1 fruit fly cellular context compared by ENCODE assay signal in the genomic region with DNA sequence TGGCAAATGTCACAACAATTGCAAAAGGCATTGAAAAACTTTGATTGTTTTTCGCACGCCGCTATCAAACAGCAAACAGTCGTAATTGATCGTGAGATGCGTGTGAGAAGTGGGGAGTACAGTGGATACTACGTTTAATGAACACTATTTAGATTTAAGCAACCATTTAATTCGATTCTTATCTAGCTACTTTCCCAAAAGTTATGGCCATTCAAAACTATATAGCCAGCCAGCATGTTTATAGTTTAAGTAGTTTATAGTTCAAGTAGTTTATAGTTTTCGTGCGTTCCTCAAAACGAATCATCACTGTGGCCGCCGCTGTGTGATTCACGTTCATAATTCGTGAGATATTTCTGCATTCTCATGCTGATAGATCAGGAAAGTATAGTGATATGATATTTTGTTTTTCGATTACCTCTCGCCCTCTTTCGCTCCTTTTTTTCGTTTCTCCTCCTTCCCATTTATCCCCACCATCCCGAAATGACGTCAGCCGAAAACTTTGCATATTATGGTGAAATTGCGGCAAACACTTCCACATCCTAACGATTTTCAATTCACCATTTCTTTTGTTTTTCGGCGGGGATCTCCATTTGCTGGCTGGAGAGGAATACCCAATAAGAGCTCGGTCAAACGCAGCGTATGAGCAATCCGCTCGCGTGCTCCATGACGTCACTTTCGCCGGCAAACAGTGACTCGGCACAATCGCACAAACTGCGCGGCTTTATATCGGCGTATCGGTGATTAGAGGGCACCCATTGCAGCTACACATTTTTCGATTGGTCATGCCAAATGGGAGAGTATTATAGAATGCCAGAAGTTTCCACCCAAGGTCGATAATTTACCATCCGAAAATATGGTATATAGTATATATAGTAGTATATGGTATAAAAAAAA.
TF ChIP-seq lines count a peak whose summit lies in the region.

No protein-coding gene starts in this region.

TF ChIP-seq in whole organism, embryonic, 481 proteins besides CTCF, POLR2A, EP300 and RAD21 (continued from another document and continues in another):
- TF ChIP-seq CG6689 (GFP tag; IDR thresholded peaks at IDR 0.05; lab: Robert Waterston, UW) (0 out of 2 replicates have a peak, but pooled peaks have one; percentile 18), CG12155 (GFP tag; optimal IDR thresholded peaks at IDR 0.05; lab: Kevin White, UChicago) (peak; percentile 63), lab (GFP tag; optimal IDR thresholded peaks at IDR 0.05; lab: Kevin White, UChicago) (peak; percentile 89), CG31224 (GFP tag; IDR thresholded peaks at IDR 0.05; lab: Robert Waterston, UW) (peak; percentile 62), Mad (GFP tag; optimal IDR thresholded peaks at IDR 0.05; lab: Kevin White, UChicago) (no peak), Nf-YB (GFP tag; optimal IDR thresholded peaks at IDR 0.05; lab: Kevin White, UChicago) (no peak), CG16813 (GFP tag; IDR thresholded peaks at IDR 0.05; lab: Robert Waterston, UW; ENCODE audit: partially characterized antibody) (no peak), CG7745 (tag; optimal IDR thresholded peaks at IDR 0.05; lab: Kevin White, UChicago) (no peak), pzg (GFP tag; optimal IDR thresholded peaks at IDR 0.05; lab: Kevin White, UChicago) (no peak), BtbVII (GFP tag; optimal IDR thresholded peaks at IDR 0.05; lab: Kevin White, UChicago) (peak; percentile 3), CG4404 (GFP tag; IDR thresholded peaks at IDR 0.05; lab: Robert Waterston, UW) (no peak), scrt (GFP tag; optimal IDR thresholded peaks at IDR 0.05; lab: Kevin White, UChicago) (peak; percentile 52), H2.0 (GFP tag; IDR thresholded peaks at IDR 0.05; lab: Robert Waterston, UW) (peak; percentile 30; the same call in 1 of the 2 replicates), HLH54F (GFP tag; optimal IDR thresholded peaks at IDR 0.05; lab: Kevin White, UChicago) (peak; percentile 63), CG13424 (tag; optimal IDR thresholded peaks at IDR 0.05; lab: Kevin White, UChicago) (peak; percentile 66), CG15601 (tag; optimal IDR thresholded peaks at IDR 0.05; lab: Kevin White, UChicago) (no peak), CG2202 (tag; optimal IDR thresholded peaks at IDR 0.05; lab: Kevin White, UChicago) (no peak), ranshi (GFP tag; IDR thresholded peaks at IDR 0.05; lab: Robert Waterston, UW) (peak; percentile 63), CG34224 (GFP tag; IDR thresholded peaks at IDR 0.05; lab: Robert Waterston, UW; ENCODE audit: partially characterized antibody) (no peak), dmrt11E (tag; optimal IDR thresholded peaks at IDR 0.05; lab: Kevin White, UChicago) (no peak), twi (tag; optimal IDR thresholded peaks at IDR 0.05; lab: Kevin White, UChicago) (no peak), CG9797 (GFP tag; optimal IDR thresholded peaks at IDR 0.05; lab: Kevin White, UChicago) (no peak), CG9609 (GFP tag; optimal IDR thresholded peaks at IDR 0.05; lab: Kevin White, UChicago) (no peak), HLH4C (GFP tag; IDR thresholded peaks at IDR 0.05; lab: Robert Waterston, UW; ENCODE audit: partially characterized antibody) (no peak), grn (GFP tag; optimal IDR thresholded peaks at IDR 0.05; lab: Kevin White, UChicago) (no peak), jigr1 (GFP tag; IDR thresholded peaks at IDR 0.05; lab: Robert Waterston, UW) (no peak), mam (GFP tag; optimal IDR thresholded peaks at IDR 0.05; lab: Kevin White, UChicago) (peak; percentile 74), CG31365 (tag; optimal IDR thresholded peaks at IDR 0.05; lab: Kevin White, UChicago) (no peak), chn (GFP tag; optimal IDR thresholded peaks at IDR 0.05; lab: Kevin White, UChicago) (peak; percentile 15), CG10147 (GFP tag; optimal IDR thresholded peaks at IDR 0.05; lab: Kevin White, UChicago) (peak; percentile 69), tgo (GFP tag; IDR thresholded peaks at IDR 0.05; lab: Robert Waterston, UW) (peak; percentile 60), Elba2 (GFP tag; optimal IDR thresholded peaks at IDR 0.05; lab: Kevin White, UChicago) (no peak), run (tag; optimal IDR thresholded peaks at IDR 0.05; lab: Kevin White, UChicago) (no peak), Adf1 (GFP tag; IDR thresholded peaks at IDR 0.05; lab: Robert Waterston, UW) (peak; percentile 39; the same call in 1 of the 2 replicates), salm (tag; optimal IDR thresholded peaks at IDR 0.05; lab: Kevin White, UChicago) (no peak), PHDP (tag; optimal IDR thresholded peaks at IDR 0.05; lab: Kevin White, UChicago) (peak; percentile 63), shn (GFP tag; optimal IDR thresholded peaks at IDR 0.05; lab: Kevin White, UChicago) (peak; percentile 14), Bteb2 (GFP tag; optimal IDR thresholded peaks at IDR 0.05; lab: Kevin White, UChicago) (peak; percentile 49), CG15514 (GFP tag; optimal IDR thresholded peaks at IDR 0.05; lab: Kevin White, UChicago) (peak; percentile 67), CG13775 (GFP tag; optimal IDR thresholded peaks at IDR 0.05; lab: Kevin White, UChicago) (peak; percentile 11), HHEX (GFP tag; optimal IDR thresholded peaks at IDR 0.05; lab: Kevin White, UChicago) (peak; percentile 66), klu (GFP tag; IDR thresholded peaks at IDR 0.05; lab: Robert Waterston, UW) (peak; percentile 57; the same call in 1 of the 2 replicates), CG4328 (GFP tag; optimal IDR thresholded peaks at IDR 0.05; lab: Kevin White, UChicago) (no peak), CG10543 (GFP tag; optimal IDR thresholded peaks at IDR 0.05; lab: Kevin White, UChicago) (no peak), CG6654 (GFP tag; optimal IDR thresholded peaks at IDR 0.05; lab: Kevin White, UChicago) (no peak), CG42726 (GFP tag; IDR thresholded peaks at IDR 0.05; lab: Robert Waterston, UW; ENCODE audit: partially characterized antibody) (no peak), knrl (GFP tag; IDR thresholded peaks at IDR 0.05; lab: Robert Waterston, UW; ENCODE audit: partially characterized antibody) (no peak), CG30403 (GFP tag; optimal IDR thresholded peaks at IDR 0.05; lab: Kevin White, UChicago) (peak; percentile 52), CG2120 (GFP tag; optimal IDR thresholded peaks at IDR 0.05; lab: Kevin White, UChicago) (peak; percentile 91), CG30431 (GFP tag; optimal IDR thresholded peaks at IDR 0.05; lab: Kevin White, UChicago) (no peak), croc (GFP tag; conservative IDR thresholded peaks at IDR 0.05; lab: Robert Waterston, UW) (no peak), CG15269 (tag; optimal IDR thresholded peaks at IDR 0.05; lab: Kevin White, UChicago) (peak; percentile 80), Jarid2 (GFP tag; optimal IDR thresholded peaks at IDR 0.05; lab: Kevin White, UChicago) (peak; percentile 10), dm (GFP tag; optimal IDR thresholded peaks at IDR 0.05; lab: Kevin White, UChicago) (no peak), CG17802 (tag; optimal IDR thresholded peaks at IDR 0.05; lab: Kevin White, UChicago) (no peak), ems (GFP tag; optimal IDR thresholded peaks at IDR 0.05; lab: Kevin White, UChicago) (peak; percentile 8), CG6765 (GFP tag; optimal IDR thresholded peaks at IDR 0.05; lab: Kevin White, UChicago) (no peak), Sox100B (GFP tag; optimal IDR thresholded peaks at IDR 0.05; lab: Kevin White, UChicago) (peak; percentile 4), oc (tag; optimal IDR thresholded peaks at IDR 0.05; lab: Kevin White, UChicago) (no peak), z (GFP tag; IDR thresholded peaks at IDR 0.05; lab: Robert Waterston, UW) (no peak), CG5180 (GFP tag; optimal IDR thresholded peaks at IDR 0.05; lab: Kevin White, UChicago) (no peak), kah (GFP tag; optimal IDR thresholded peaks at IDR 0.05; lab: Kevin White, UChicago) (no peak), Ssrp (tag; optimal IDR thresholded peaks at IDR 0.05; lab: Kevin White, UChicago) (no peak), CG15479 (GFP tag; optimal IDR thresholded peaks at IDR 0.05; lab: Kevin White, UChicago) (no peak), jing (GFP tag; optimal IDR thresholded peaks at IDR 0.05; lab: Kevin White, UChicago) (no peak), gro (GFP tag; optimal IDR thresholded peaks at IDR 0.05; lab: Kevin White, UChicago) (peak; percentile 22), ab (GFP tag; optimal IDR thresholded peaks at IDR 0.05; lab: Kevin White, UChicago) (no peak), CG17328 (GFP tag; IDR thresholded peaks at IDR 0.05; lab: Robert Waterston, UW) (peak; percentile 52), Rx (GFP tag; IDR thresholded peaks at IDR 0.05; lab: Robert Waterston, UW) (peak; percentile 47; the same call in 1 of the 2 replicates), CG14014 (GFP tag; IDR thresholded peaks at IDR 0.05; lab: Robert Waterston, UW) (peak; percentile 71), dmrt99B (tag; optimal IDR thresholded peaks at IDR 0.05; lab: Kevin White, UChicago) (peak; percentile 55), disco-r (GFP tag; optimal IDR thresholded peaks at IDR 0.05; lab: Kevin White, UChicago) (peak; percentile 4), dimm (GFP tag; IDR thresholded peaks at IDR 0.05; lab: Robert Waterston, UW) (no peak), CG7928 (GFP tag; optimal IDR thresholded peaks at IDR 0.05; lab: Kevin White, UChicago) (no peak), Nf-YC (tag; optimal IDR thresholded peaks at IDR 0.05; lab: Kevin White, UChicago) (peak; percentile 12), CG10565 (GFP tag; optimal IDR thresholded peaks at IDR 0.05; lab: Kevin White, UChicago) (no peak), CG31388 (GFP tag; optimal IDR thresholded peaks at IDR 0.05; lab: Kevin White, UChicago) (no peak), Spps (tag; optimal IDR thresholded peaks at IDR 0.05; lab: Kevin White, UChicago) (no peak), CG18476 (GFP tag; optimal IDR thresholded peaks at IDR 0.05; lab: Kevin White, UChicago) (no peak), hth (optimal IDR thresholded peaks at IDR 0.05; lab: Kevin White, UChicago) (no peak), ci (GFP tag; IDR thresholded peaks at IDR 0.05; lab: Robert Waterston, UW) (no peak), Opbp (GFP tag; IDR thresholded peaks at IDR 0.05; lab: Robert Waterston, UW; ENCODE audit: partially characterized antibody) (no peak), CG3726 (GFP tag; IDR thresholded peaks at IDR 0.05; lab: Robert Waterston, UW) (no peak), onecut (GFP tag; IDR thresholded peaks at IDR 0.05; lab: Robert Waterston, UW) (no peak), repo (GFP tag; optimal IDR thresholded peaks at IDR 0.05; lab: Kevin White, UChicago) (no peak), CG33557 (GFP tag; optimal IDR thresholded peaks at IDR 0.05; lab: Kevin White, UChicago) (no peak), chinmo (GFP tag; IDR thresholded peaks at IDR 0.05; lab: Robert Waterston, UW; ENCODE audit: partially characterized antibody) (no peak), CG11247 (GFP tag; IDR thresholded peaks at IDR 0.05; lab: Robert Waterston, UW) (0 out of 2 replicates have a peak, but pooled peaks have one; percentile 12), Awh (GFP tag; IDR thresholded peaks at IDR 0.05; lab: Robert Waterston, UW) (no peak), CG1233 (GFP tag; optimal IDR thresholded peaks at IDR 0.05; lab: Kevin White, UChicago) (no peak), H15 (GFP tag; IDR thresholded peaks at IDR 0.05; lab: Robert Waterston, UW) (0 out of 3 replicates have a peak, but pooled peaks have one; percentile 9), CG9437 (GFP tag; optimal IDR thresholded peaks at IDR 0.05; lab: Kevin White, UChicago) (no peak), CG17568 (GFP tag; optimal IDR thresholded peaks at IDR 0.05; lab: Kevin White, UChicago) (peak; percentile 2), CG17361 (GFP tag; IDR thresholded peaks at IDR 0.05; lab: Robert Waterston, UW) (0 out of 3 replicates have a peak, but pooled peaks have one; percentile 16), Kr (GFP tag; optimal IDR thresholded peaks at IDR 0.05; lab: Kevin White, UChicago) (no peak), zf30C (GFP tag; optimal IDR thresholded peaks at IDR 0.05; lab: Kevin White, UChicago) (no peak), Hr3 (GFP tag; optimal IDR thresholded peaks at IDR 0.05; lab: Kevin White, UChicago) (no peak), NfI (GFP tag; optimal IDR thresholded peaks at IDR 0.05; lab: Kevin White, UChicago) (peak; percentile 77), CG43689 (GFP tag; IDR thresholded peaks at IDR 0.05; lab: Robert Waterston, UW) (no peak), wor (GFP tag; IDR thresholded peaks at IDR 0.05; lab: Robert Waterston, UW) (no peak), pita (GFP tag; optimal IDR thresholded peaks at IDR 0.05; lab: Kevin White, UChicago) (no peak), CG14860 (GFP tag; IDR thresholded peaks at IDR 0.05; lab: Robert Waterston, UW; ENCODE audit: partially characterized antibody) (no peak), Six4 (GFP tag; optimal IDR thresholded peaks at IDR 0.05; lab: Kevin White, UChicago) (no peak), vnd (GFP tag; IDR thresholded peaks at IDR 0.05; lab: Robert Waterston, UW; ENCODE audit: partially characterized antibody) (no peak), mld (GFP tag; IDR thresholded peaks at IDR 0.05; lab: Robert Waterston, UW; ENCODE audit: partially characterized antibody) (no peak), CG9215 (GFP tag; IDR thresholded peaks at IDR 0.05; lab: Robert Waterston, UW) (peak; percentile 47; the same call in 1 of the 2 replicates), Ets97D (GFP tag; optimal IDR thresholded peaks at IDR 0.05; lab: Kevin White, UChicago) (no peak), Oaz (GFP tag; IDR thresholded peaks at IDR 0.05; lab: Robert Waterston, UW) (peak; percentile 55), YL-1 (GFP tag; optimal IDR thresholded peaks at IDR 0.05; lab: Kevin White, UChicago) (no peak), ara (GFP tag; IDR thresholded peaks at IDR 0.05; lab: Robert Waterston, UW) (no peak), Dfd (GFP tag; optimal IDR thresholded peaks at IDR 0.05; lab: Kevin White, UChicago) (no peak), CG7271 (tag; optimal IDR thresholded peaks at IDR 0.05; lab: Kevin White, UChicago) (no peak), yki (optimal IDR thresholded peaks at IDR 0.05; lab: Kevin White, UChicago) (no peak), sqz (GFP tag; optimal IDR thresholded peaks at IDR 0.05; lab: Kevin White, UChicago) (no peak), Dref (GFP tag; IDR thresholded peaks at IDR 0.05; lab: Robert Waterston, UW) (no peak), CG9876 (GFP tag; optimal IDR thresholded peaks at IDR 0.05; lab: Kevin White, UChicago) (no peak), CG32772 (GFP tag; IDR thresholded peaks at IDR 0.05; lab: Robert Waterston, UW) (0 out of 2 replicates have a peak, but pooled peaks have one; percentile 43), CG3995 (GFP tag; optimal IDR thresholded peaks at IDR 0.05; lab: Kevin White, UChicago) (peak; percentile 7), fd3F (GFP tag; optimal IDR thresholded peaks at IDR 0.05; lab: Kevin White, UChicago) (peak; percentile 54), ERR (GFP tag; optimal IDR thresholded peaks at IDR 0.05; lab: Kevin White, UChicago) (no peak), Atf3 (GFP tag; optimal IDR thresholded peaks at IDR 0.05; lab: Kevin White, UChicago) (no peak), CHES-1-like (GFP tag; optimal IDR thresholded peaks at IDR 0.05; lab: Kevin White, UChicago) (peak; percentile 70)
